Fruit fly (Drosophila melanogaster) S2 (cell line): ENCODE measurements around the gene CG31347.

Experiments used
- CG8478 ChIP-seq: fragments of >200 bp; optimal IDR thresholded peaks from 2 replicates; lab custom pipeline; 2018
- CTCF ChIP-seq, 2 experiments: fragments of >200 bp; optimal IDR thresholded peaks; 2 replicates each; lab custom pipeline; 2018

dm6 chr3R:12701994-12702494 is 9.6 kb upstream of the CG31347 start:
- no peak for TF ChIP-seq CG8478 (lab: Kevin White, UChicago)
- TF ChIP-seq CTCF (optimal IDR thresholded peaks at IDR 0.05; lab: Kevin White, UChicago) = no peak
